Worm (Caenorhabditis elegans) whole organism, L1 larva: ENCODE measurements around the gene osm-10.

ENCODE experiments used
- aly-2 ChIP-seq: fragments of 150-350 bp; optimal IDR thresholded peaks from 2 replicates; lab custom pipeline; 2014; ENCODE audit warnings: missing biosample characterization, missing genetic modification characterization
- ces-1 ChIP-seq: fragments of 150-350 bp; optimal IDR thresholded peaks from 2 replicates; lab custom pipeline; 2014; ENCODE audit warnings: missing biosample characterization, missing genetic modification reagents, missing genetic modification characterization
- nhr-11 ChIP-seq: fragments of 150-350 bp; optimal IDR thresholded peaks from 2 replicates; lab custom pipeline; 2014; ENCODE audit warnings: missing biosample characterization, missing genetic modification characterization
- nhr-12 ChIP-seq: sonication (generic microtip); optimal IDR thresholded peaks from 2 replicates; lab custom pipeline; 2017; ENCODE audit warnings: missing biosample characterization, missing genetic modification characterization
- nhr-237 ChIP-seq: fragments of 150-350 bp; optimal IDR thresholded peaks from 2 replicates; lab custom pipeline; 2014; ENCODE audit warnings: missing biosample characterization, missing genetic modification characterization
- nhr-76 ChIP-seq: sonication (generic microtip); optimal IDR thresholded peaks from 2 replicates; lab custom pipeline; 2017; ENCODE audit warnings: missing biosample characterization, missing genetic modification characterization
- snpc-4 ChIP-seq: fragments of 150-350 bp; optimal IDR thresholded peaks from 2 replicates; lab custom pipeline; 2014; ENCODE audit warnings: missing biosample characterization, missing genetic modification characterization
- unc-62 ChIP-seq: fragments of 150-350 bp; optimal IDR thresholded peaks from 2 replicates; lab custom pipeline; 2014; ENCODE audit warnings: missing biosample characterization, missing genetic modification reagents, missing genetic modification characterization
- vab-15 ChIP-seq: sonication (generic microtip); optimal IDR thresholded peaks from 2 replicates; lab custom pipeline; 2017; ENCODE audit warnings: missing genotype, mild to moderate bottlenecking, missing genetic modification characterization, missing compliant biosample characterization
- zag-1 ChIP-seq: fragments of 150-350 bp; optimal IDR thresholded peaks from 2 replicates; lab custom pipeline; 2014; ENCODE audit warnings: missing biosample characterization, missing genetic modification characterization
- ztf-11 ChIP-seq, 2 experiments: sonication (generic microtip); optimal IDR thresholded peaks; 2 replicates each; lab custom pipeline; 2016 to 2017; ENCODE audit warnings: missing genetic modification characterization in 2 of 2, missing biosample characterization in 1 of 2, missing compliant biosample characterization in 1 of 2

DNA sequence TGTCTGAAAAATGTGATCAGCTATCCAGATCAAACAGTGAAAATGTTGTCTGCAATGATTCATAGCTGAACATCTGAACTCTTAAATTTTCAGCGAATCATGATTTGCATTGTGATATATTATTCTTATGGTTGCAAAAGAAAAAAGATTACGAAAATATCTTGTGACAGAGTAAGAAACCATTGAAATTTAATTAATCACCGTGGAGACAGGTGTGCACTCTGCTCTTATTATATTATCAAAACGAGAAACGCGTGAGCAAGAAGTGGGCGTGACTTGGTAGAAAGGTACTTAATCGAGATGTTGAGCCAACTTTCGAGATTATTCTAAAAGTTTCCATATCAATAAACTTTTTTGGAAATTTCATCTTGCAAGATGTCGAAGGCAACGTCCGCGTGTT is at the start of gene osm-10:
- TF ChIP-seq zag-1 (tag; lab: Kevin White, UChicago) (no peak), ztf-11 (tag; optimal IDR thresholded peaks at IDR 0.05; lab: Kevin White, UChicago) (no peak), aly-2 (tag; lab: Kevin White, UChicago) (no peak), nhr-12 (tag; lab: Kevin White, UChicago) (no peak), snpc-4 (tag; lab: Kevin White, UChicago) (no peak), nhr-237 (tag; lab: Kevin White, UChicago) (no peak), ces-1 (no peak), nhr-76 (tag; lab: Kevin White, UChicago) (no peak), nhr-11 (no peak), unc-62 (GFP tag; lab: Kevin White, UChicago) (no peak), vab-15 (tag; lab: Kevin White, UChicago) (no peak)
